7 worm cellular contexts compared by ENCODE assay signal in the genomic region with DNA sequence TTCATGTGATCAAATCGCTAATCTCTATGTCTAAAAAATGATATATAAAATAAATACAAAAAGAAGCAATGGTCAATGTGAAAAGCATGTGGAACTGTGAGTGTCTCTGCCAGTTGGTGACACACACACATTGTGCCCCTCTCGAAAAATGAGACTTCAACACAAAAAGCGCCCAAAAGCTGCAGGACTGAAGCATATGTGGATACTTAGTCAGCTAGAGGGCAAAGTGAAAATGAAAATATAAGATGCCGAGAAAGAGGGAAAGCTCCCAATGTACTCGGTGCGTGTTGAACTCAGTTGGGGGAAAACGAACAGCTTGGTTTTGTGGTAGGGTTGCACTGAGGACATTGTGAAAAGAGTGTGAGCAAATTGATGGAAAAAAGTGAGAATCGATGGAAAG.
TF ChIP-seq lines count a peak whose summit lies in the region.

No protein-coding gene starts in this region.

TF ChIP-seq in whole organism, L1 larva, 84 proteins besides CTCF, POLR2A, EP300 and RAD21 (continues in another document):
- peak; percentile 40 to 52 for TF ChIP-seq efl-1 (optimal IDR thresholded peaks at IDR 0.05; lab: Kevin White, UChicago)
- TF ChIP-seq efl-1 (GFP tag; optimal IDR thresholded peaks at IDR 0.05 in 1 of 2; lab: Kevin White, UChicago) = no peak
- no peak for TF ChIP-seq ets-5 (GFP tag; IDR thresholded peaks at IDR 0.05; lab: Robert Waterston, UW)
- no peak for TF ChIP-seq pax-3 (tag; optimal IDR thresholded peaks at IDR 0.05; lab: Kevin White, UChicago)
- TF ChIP-seq swsn-7 (tag; optimal IDR thresholded peaks at IDR 0.05; lab: Kevin White, UChicago) = peak; percentile 60
- no peak for TF ChIP-seq unc-130 (tag; optimal IDR thresholded peaks at IDR 0.05; lab: Kevin White, UChicago)
- no peak for TF ChIP-seq unc-30 (tag; optimal IDR thresholded peaks at IDR 0.05; lab: Kevin White, UChicago)
- TF ChIP-seq snu-23 (GFP tag; optimal IDR thresholded peaks at IDR 0.05; lab: Kevin White, UChicago) = peak; percentile 71
- peak; percentile 50 for TF ChIP-seq mep-1 (tag; optimal IDR thresholded peaks at IDR 0.05; lab: Kevin White, UChicago)
- TF ChIP-seq unc-98 (GFP tag; IDR thresholded peaks at IDR 0.05; lab: Robert Waterston, UW) = no peak
- TF ChIP-seq nhr-19 (GFP tag; conservative IDR thresholded peaks at IDR 0.05; lab: Robert Waterston, UW) = peak; percentile 83
- no peak for TF ChIP-seq ama-1 (optimal IDR thresholded peaks at IDR 0.05; lab: Kevin White, UChicago)
- TF ChIP-seq C16A3.4 (tag; optimal IDR thresholded peaks at IDR 0.05; lab: Kevin White, UChicago) = no peak

TF ChIP-seq in whole organism, L2 larva, 48 proteins besides CTCF, POLR2A, EP300 and RAD21 (continues in another document):
- TF ChIP-seq mab-5 (tag; optimal IDR thresholded peaks at IDR 0.05; lab: Kevin White, UChicago) (peak; percentile 51), blmp-1 (tag; optimal IDR thresholded peaks at IDR 0.05; lab: Kevin White, UChicago; ENCODE audit: insufficient read depth) (peak; percentile 8), fos-1 (tag; optimal IDR thresholded peaks at IDR 0.05; lab: Kevin White, UChicago) (peak; percentile 66), nhr-6 (tag; optimal IDR thresholded peaks at IDR 0.05; lab: Kevin White, UChicago) (peak; percentile 42), lsy-2 (tag; optimal IDR thresholded peaks at IDR 0.05; lab: Kevin White, UChicago) (peak in 1 of 2 experiments; percentile 75), lin-13 (GFP tag; optimal IDR thresholded peaks at IDR 0.05; lab: Kevin White, UChicago) (peak; percentile 42), nhr-129 (tag; optimal IDR thresholded peaks at IDR 0.05; lab: Kevin White, UChicago) (peak; percentile 86), ZK546.5 (tag; optimal IDR thresholded peaks at IDR 0.05; lab: Kevin White, UChicago) (no peak), sma-3 (GFP tag; optimal IDR thresholded peaks at IDR 0.05; lab: Kevin White, UChicago) (no peak), crh-2 (tag; optimal IDR thresholded peaks at IDR 0.05; lab: Kevin White, UChicago) (peak; percentile 39), ceh-16 (tag; optimal IDR thresholded peaks at IDR 0.05; lab: Kevin White, UChicago) (no peak), unc-55 (GFP tag; optimal IDR thresholded peaks at IDR 0.05; lab: Kevin White, UChicago) (peak; percentile 45)

TF ChIP-seq in whole organism, L3 larva, 47 proteins besides CTCF, POLR2A, EP300 and RAD21 (continues in another document):
- no peak for TF ChIP-seq jun-1 (tag; optimal IDR thresholded peaks at IDR 0.05; lab: Kevin White, UChicago)
- peak; percentile 31 for TF ChIP-seq nhr-11 (tag; optimal IDR thresholded peaks at IDR 0.05; lab: Kevin White, UChicago)
- peak; percentile 8 for TF ChIP-seq fkh-10 (GFP tag; optimal IDR thresholded peaks at IDR 0.05; lab: Kevin White, UChicago)
- no peak for TF ChIP-seq nhr-28 (tag; optimal IDR thresholded peaks at IDR 0.05; lab: Kevin White, UChicago)
- peak; percentile 27 for TF ChIP-seq lin-15B (tag; optimal IDR thresholded peaks at IDR 0.05; lab: Kevin White, UChicago)
- peak; percentile 62 for TF ChIP-seq mml-1 (tag; optimal IDR thresholded peaks at IDR 0.05; lab: Kevin White, UChicago)
- TF ChIP-seq skn-1 (tag; optimal IDR thresholded peaks at IDR 0.05; lab: Kevin White, UChicago) = no peak
- peak; percentile 82 for TF ChIP-seq nfya-1 (tag; optimal IDR thresholded peaks at IDR 0.05; lab: Kevin White, UChicago; ENCODE audit: insufficient read depth)
- peak; percentile 26 for TF ChIP-seq fkh-2 (tag; optimal IDR thresholded peaks at IDR 0.05; lab: Kevin White, UChicago)
- TF ChIP-seq daf-12 (tag; optimal IDR thresholded peaks at IDR 0.05; lab: Kevin White, UChicago) = no peak
- peak; percentile 87 for TF ChIP-seq pha-4 (tag; optimal IDR thresholded peaks at IDR 0.05; lab: Kevin White, UChicago)
- TF ChIP-seq ceh-28 (tag; optimal IDR thresholded peaks at IDR 0.05; lab: Kevin White, UChicago) = peak; percentile 39
- TF ChIP-seq mdl-1 (tag; optimal IDR thresholded peaks at IDR 0.05; lab: Kevin White, UChicago) = peak; percentile 32

TF ChIP-seq in whole organism, L4 larva, 104 proteins besides CTCF, POLR2A, EP300 and RAD21 (continues in another document):
- TF ChIP-seq zfp-2 (tag; optimal IDR thresholded peaks at IDR 0.05; lab: Kevin White, UChicago) = no peak
- TF ChIP-seq egl-27 (tag; optimal IDR thresholded peaks at IDR 0.05; lab: Kevin White, UChicago) = no peak
- TF ChIP-seq hif-1 (tag; optimal IDR thresholded peaks at IDR 0.05; lab: Kevin White, UChicago) = peak in 1 of 2 experiments; percentile 60
- TF ChIP-seq lsy-2 (tag; optimal IDR thresholded peaks at IDR 0.05; lab: Kevin White, UChicago) = peak; percentile 49 to 73
- TF ChIP-seq hmg-1.1 (GFP tag; IDR thresholded peaks at IDR 0.05; lab: Robert Waterston, UW) = peak; percentile 48; the same call in 1 of the 2 replicates
- peak; percentile 7; the same call in 1 of the 2 replicates for TF ChIP-seq pha-4 (GFP tag; IDR thresholded peaks at IDR 0.05; lab: Robert Waterston, UW)
- peak; percentile 38 for TF ChIP-seq pha-4 (tag; optimal IDR thresholded peaks at IDR 0.05; lab: Kevin White, UChicago)
- no peak for TF ChIP-seq nhr-76 (tag; optimal IDR thresholded peaks at IDR 0.05; lab: Kevin White, UChicago)
- TF ChIP-seq daf-16 (GFP tag; optimal IDR thresholded peaks at IDR 0.05; lab: Kevin White, UChicago) = peak in 1 of 2 experiments; percentile 54
- no peak for TF ChIP-seq daf-16 (tag; optimal IDR thresholded peaks at IDR 0.05; lab: Kevin White, UChicago)
- TF ChIP-seq nhr-28 (tag; optimal IDR thresholded peaks at IDR 0.05; lab: Kevin White, UChicago) = peak; percentile 47
- no peak for TF ChIP-seq T20F7.1 (GFP tag; optimal IDR thresholded peaks at IDR 0.05; lab: Kevin White, UChicago)
- TF ChIP-seq fkh-10 (GFP tag; optimal IDR thresholded peaks at IDR 0.05; lab: Kevin White, UChicago) = peak; percentile 14

TF ChIP-seq in whole organism, late embryonic, 69 proteins besides CTCF, POLR2A, EP300 and RAD21 (continues in another document):
- TF ChIP-seq nhr-232 (tag; optimal IDR thresholded peaks at IDR 0.05; lab: Kevin White, UChicago) (no peak), ceh-14 (tag; optimal IDR thresholded peaks at IDR 0.05; lab: Kevin White, UChicago) (no peak), gmeb-2 (tag; optimal IDR thresholded peaks at IDR 0.05; lab: Kevin White, UChicago) (no peak), unc-3 (GFP tag; conservative IDR thresholded peaks at IDR 0.05; lab: Robert Waterston, UW) (no peak), unc-3 (tag; optimal IDR thresholded peaks at IDR 0.05; lab: Kevin White, UChicago) (no peak), mec-3 (tag; optimal IDR thresholded peaks at IDR 0.05; lab: Kevin White, UChicago; ENCODE audit: borderline replicate concordance) (no peak), T23F11.4 (GFP tag; optimal IDR thresholded peaks at IDR 0.05; lab: Kevin White, UChicago) (no peak), pros-1 (tag; optimal IDR thresholded peaks at IDR 0.05; lab: Kevin White, UChicago) (no peak), che-1 (tag; optimal IDR thresholded peaks at IDR 0.05; lab: Kevin White, UChicago) (no peak), odd-2 (tag; optimal IDR thresholded peaks at IDR 0.05; lab: Kevin White, UChicago) (no peak), eyg-1 (tag; optimal IDR thresholded peaks at IDR 0.05; lab: Kevin White, UChicago) (no peak), sox-2 (GFP tag; IDR thresholded peaks at IDR 0.05; lab: Robert Waterston, UW) (no peak), pat-9 (tag; optimal IDR thresholded peaks at IDR 0.05; lab: Kevin White, UChicago) (no peak), fax-1 (tag; optimal IDR thresholded peaks at IDR 0.05; lab: Kevin White, UChicago) (no peak)

TF ChIP-seq in whole organism, mixed stage, embryonic, 35 proteins besides CTCF, POLR2A, EP300 and RAD21:
- TF ChIP-seq zip-8 (tag; optimal IDR thresholded peaks at IDR 0.05; lab: Kevin White, UChicago) (no peak), sptf-1 (tag; optimal IDR thresholded peaks at IDR 0.05; lab: Kevin White, UChicago) (no peak), blmp-1 (tag; optimal IDR thresholded peaks at IDR 0.05; lab: Kevin White, UChicago) (no peak), elt-3 (tag; optimal IDR thresholded peaks at IDR 0.05; lab: Kevin White, UChicago) (no peak), unc-62 (GFP tag; optimal IDR thresholded peaks at IDR 0.05; lab: Kevin White, UChicago) (peak; percentile 21), hlh-1 (tag; optimal IDR thresholded peaks at IDR 0.05; lab: Kevin White, UChicago) (peak; percentile 45), lsy-2 (tag; optimal IDR thresholded peaks at IDR 0.05; lab: Kevin White, UChicago) (no peak), mep-1 (tag; optimal IDR thresholded peaks at IDR 0.05; lab: Kevin White, UChicago) (no peak), ces-1 (GFP tag; optimal IDR thresholded peaks at IDR 0.05; lab: Kevin White, UChicago) (peak; percentile 57)

TF ChIP-seq in whole organism, young adult, 124 proteins besides CTCF, POLR2A, EP300 and RAD21:
- TF ChIP-seq attf-5 (GFP tag; optimal IDR thresholded peaks at IDR 0.05; lab: Kevin White, UChicago) (peak; percentile 28), hlh-26 (GFP tag; conservative IDR thresholded peaks at IDR 0.05; lab: Robert Waterston, UW) (no peak), K11D2.4 (GFP tag; IDR thresholded peaks at IDR 0.05; lab: Robert Waterston, UW) (peak; percentile 60; the same call in 1 of the 2 replicates), somi-1 (GFP tag; optimal IDR thresholded peaks at IDR 0.05; lab: Kevin White, UChicago) (peak; percentile 18), zfh-2 (GFP tag; conservative IDR thresholded peaks at IDR 0.05; lab: Robert Waterston, UW) (peak; percentile 50; the same call in 1 of the 2 replicates), tbx-9 (tag; optimal IDR thresholded peaks at IDR 0.05; lab: Kevin White, UChicago; ENCODE audit: borderline replicate concordance) (no peak), lin-40 (tag; optimal IDR thresholded peaks at IDR 0.05; lab: Kevin White, UChicago) (peak; percentile 23), K12H6.12 (tag; optimal IDR thresholded peaks at IDR 0.05; lab: Kevin White, UChicago) (peak; percentile 55), hmg-1.2 (GFP tag; IDR thresholded peaks at IDR 0.05; lab: Robert Waterston, UW) (peak; percentile 22; the same call in 1 of the 2 replicates), C06A6.2 (GFP tag; conservative IDR thresholded peaks at IDR 0.05; lab: Robert Waterston, UW) (0 out of 2 replicates have a peak, but pooled peaks have one; percentile 21), ceh-27 (GFP tag; optimal IDR thresholded peaks at IDR 0.05; lab: Kevin White, UChicago) (peak; percentile 36), cebp-1 (GFP tag; IDR thresholded peaks at IDR 0.05; lab: Robert Waterston, UW) (no peak), cebp-1 (tag; optimal IDR thresholded peaks at IDR 0.05; lab: Kevin White, UChicago) (peak; percentile 55), rpc-1 (optimal IDR thresholded peaks at IDR 0.05; lab: Kevin White, UChicago) (no peak), rpc-1 (tag; optimal IDR thresholded peaks at IDR 0.05; lab: Kevin White, UChicago) (no peak)
